Worm (Caenorhabditis elegans) whole organism, late embryonic: ENCODE data around the gene C34C6.3.

Experiments
- C38D4.7 ChIP-seq: fragments of 200-800 bp; sonication (Bioruptor generic); optimal IDR thresholded peaks from 2 replicates; lab custom pipeline; 2018; ENCODE audit warnings: mild to moderate bottlenecking, missing genetic modification characterization, moderate library complexity, missing compliant biosample characterization
- F13H6.1 ChIP-seq: sonication (generic microtip); optimal IDR thresholded peaks from 2 replicates; lab custom pipeline; 2016; ENCODE audit warnings: missing genetic modification characterization, missing compliant biosample characterization
- elt-4 ChIP-seq: sonication (generic microtip); optimal IDR thresholded peaks from 2 replicates; lab custom pipeline; 2016; ENCODE audit warnings: missing genetic modification characterization, missing compliant biosample characterization
- fkh-10 ChIP-seq: fragments of 150-350 bp; optimal IDR thresholded peaks from 2 replicates; lab custom pipeline; 2014; ENCODE audit warnings: missing biosample characterization, missing genetic modification reagents, missing genetic modification characterization
- hlh-30 ChIP-seq: sonication (generic microtip); optimal IDR thresholded peaks from 2 replicates; lab custom pipeline; 2017; ENCODE audit warnings: antibody characterized with exemption, missing genetic modification characterization, missing compliant biosample characterization; ENCODE audit not compliant: insufficient read depth
- nhr-11 ChIP-seq: fragments of 150-350 bp; optimal IDR thresholded peaks from 2 replicates; lab custom pipeline; 2014; ENCODE audit warnings: missing biosample characterization, missing genetic modification characterization
- odd-2 ChIP-seq: sonication (generic microtip); optimal IDR thresholded peaks from 2 replicates; lab custom pipeline; 2017; ENCODE audit warnings: antibody characterized with exemption, mild to moderate bottlenecking, missing genetic modification characterization, missing compliant biosample characterization
- pha-4 ChIP-seq: fragments of 150-350 bp; optimal IDR thresholded peaks from 2 replicates; lab custom pipeline; 2018; ENCODE audit warnings: missing biosample characterization, missing genetic modification reagents, missing genetic modification characterization
- rnt-1 ChIP-seq: sonication (generic microtip); optimal IDR thresholded peaks from 2 replicates; lab custom pipeline; 2016; ENCODE audit warnings: missing genetic modification characterization, missing compliant biosample characterization
- sox-4 ChIP-seq: sonication (generic microtip); optimal IDR thresholded peaks from 2 replicates; lab custom pipeline; 2017; ENCODE audit warnings: mild to moderate bottlenecking, missing genetic modification characterization, inconsistent platforms, missing compliant biosample characterization
- tbx-2 ChIP-seq: sonication (generic microtip); optimal IDR thresholded peaks from 2 replicates; lab custom pipeline; 2016; ENCODE audit warnings: missing genetic modification characterization, missing compliant biosample characterization

DNA sequence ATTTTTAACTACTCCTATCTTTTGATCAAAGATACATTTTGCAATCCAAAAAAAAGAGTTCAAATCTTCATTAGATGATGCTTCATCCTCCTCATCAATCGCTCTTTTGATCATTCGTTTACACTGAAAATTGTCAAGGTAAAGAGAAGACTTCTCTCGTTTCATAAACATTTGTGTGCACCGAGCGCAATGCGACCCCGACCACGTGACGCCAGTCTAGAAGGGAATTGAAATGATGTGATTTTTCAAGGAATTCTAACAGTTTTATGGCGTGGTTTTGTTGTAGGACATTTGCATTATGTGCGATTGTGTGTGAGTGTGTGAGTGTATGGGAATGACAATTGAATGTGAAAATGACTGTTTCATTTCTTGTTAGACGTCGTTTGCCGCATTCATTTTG lies 49.6 kb downstream of the C34C6.3 start:
- TF ChIP-seq hlh-30 (tag; lab: Kevin White, UChicago) (peak; percentile 35), pha-4 (tag; lab: Kevin White, UChicago) (no peak), rnt-1 (no peak), F13H6.1 (tag; lab: Kevin White, UChicago) (no peak), elt-4 (no peak), C38D4.7 (GFP tag; lab: Kevin White, UChicago) (no peak), odd-2 (tag; lab: Kevin White, UChicago) (no peak), nhr-11 (no peak), fkh-10 (GFP tag; lab: Kevin White, UChicago) (no peak), tbx-2 (tag; lab: Kevin White, UChicago) (no peak), sox-4 (tag; lab: Kevin White, UChicago) (no peak)
